Worm (Caenorhabditis elegans) whole organism, L4 larva: ENCODE measurements around the gene C39B10.1.
A peak's percentile ranks its signal among the peaks of the same experiment; 100 is the strongest.

Experiments
- D1046.2 ChIP-seq: fragments of 200-800 bp; sonication (Bioruptor generic); IDR thresholded peaks from 2 replicates; pipeline ENCODE4 v1.3.6; 2022; ENCODE audit warnings: missing genetic modification characterization, missing compliant biosample characterization
- F10B5.3 ChIP-seq: sonication (generic microtip); optimal IDR thresholded peaks from 2 replicates; lab custom pipeline; 2016; ENCODE audit warnings: mild to moderate bottlenecking, missing genetic modification characterization, missing compliant biosample characterization
- F37D6.2 ChIP-seq: sonication (generic microtip); optimal IDR thresholded peaks from 2 replicates; lab custom pipeline; 2016; ENCODE audit warnings: mild to moderate bottlenecking, missing genetic modification characterization, missing compliant biosample characterization
- Y48G9A.11 ChIP-seq: fragments of 200-800 bp; sonication (Bioruptor generic); IDR thresholded peaks from 2 replicates; pipeline ENCODE4 v1.3.6; 2022; ENCODE audit warnings: missing genetic modification reagents, missing genetic modification characterization, missing compliant biosample characterization
- Y75B8A.6 ChIP-seq: fragments of 200-800 bp; sonication (Bioruptor generic); IDR thresholded peaks from 2 replicates; pipeline ENCODE4 v1.3.6; 2022; ENCODE audit warnings: missing genetic modification reagents, missing genetic modification characterization, missing compliant biosample characterization
- ceh-20 ChIP-seq: fragments of 200-800 bp; sonication (Bioruptor generic); IDR thresholded peaks from 2 replicates; pipeline ENCODE4 v1.3.6; 2022; ENCODE audit warnings: missing genetic modification reagents, missing genetic modification characterization, missing compliant biosample characterization
- ceh-82 ChIP-seq: sonication (generic microtip); optimal IDR thresholded peaks from 2 replicates; lab custom pipeline; 2017; ENCODE audit warnings: missing biosample characterization, missing genetic modification characterization
- daf-16 ChIP-seq, 3 experiments: sonication (generic microtip); optimal IDR thresholded peaks; 2 replicates each; lab custom pipeline; 2016 to 2017; ENCODE audit warnings: missing genetic modification characterization in 3 of 3, missing genetic modification reagents in 3 of 3, mild to moderate bottlenecking in 2 of 3, missing compliant biosample characterization in 2 of 3, missing biosample characterization in 1 of 3, moderate library complexity in 1 of 3
- daf-8 ChIP-seq: fragments of 200-800 bp; sonication (Bioruptor generic); IDR thresholded peaks from 2 replicates; pipeline ENCODE4 v1.3.6; 2022; ENCODE audit warnings: missing genetic modification characterization, missing compliant biosample characterization
- dmd-6 ChIP-seq: fragments of 200-800 bp; sonication (Bioruptor generic); IDR thresholded peaks from 2 replicates; pipeline ENCODE4 v1.3.6; 2022; ENCODE audit warnings: missing genetic modification reagents, missing genetic modification characterization, missing compliant biosample characterization
- dmd-8 ChIP-seq: fragments of 200-800 bp; sonication (Bioruptor generic); IDR thresholded peaks from 2 replicates; pipeline ENCODE4 v1.3.6; 2022; ENCODE audit warnings: missing genetic modification characterization, missing compliant biosample characterization
- dmd-9 ChIP-seq: fragments of 200-800 bp; sonication (Bioruptor generic); IDR thresholded peaks from 2 replicates; pipeline ENCODE4 v1.3.6; 2022; ENCODE audit warnings: missing genetic modification reagents, missing genetic modification characterization, missing compliant biosample characterization
- dve-1 ChIP-seq: sonication (generic microtip); optimal IDR thresholded peaks from 2 replicates; lab custom pipeline; 2017; ENCODE audit warnings: antibody characterized with exemption, mild to moderate bottlenecking, missing genetic modification characterization, missing compliant biosample characterization; ENCODE audit not compliant: insufficient read depth
- hif-1 ChIP-seq, 2 experiments: sonication (generic microtip); optimal IDR thresholded peaks; 2 replicates each; lab custom pipeline; 2016 to 2017; ENCODE audit warnings: missing compliant biosample characterization in 2 of 2, missing genetic modification characterization in 2 of 2, missing genetic modification reagents in 2 of 2, missing genotype in 2 of 2, mild to moderate bottlenecking in 1 of 2
- hlh-11 ChIP-seq: fragments of 200-800 bp; sonication (Bioruptor generic); optimal IDR thresholded peaks from 2 replicates; lab custom pipeline; 2018; ENCODE audit warnings: mild to moderate bottlenecking, missing genetic modification characterization, missing compliant biosample characterization
- hlh-30 ChIP-seq: sonication (generic microtip); optimal IDR thresholded peaks from 2 replicates; lab custom pipeline; 2017; ENCODE audit warnings: antibody characterized with exemption, mild to moderate bottlenecking, missing genetic modification characterization, missing compliant biosample characterization; ENCODE audit not compliant: insufficient read depth
- lin-1 ChIP-seq: fragments of 200-800 bp; sonication (Bioruptor generic); IDR thresholded peaks from 2 replicates; pipeline ENCODE4 v1.3.6; 2022; ENCODE audit warnings: missing genetic modification reagents, missing genetic modification characterization, missing compliant biosample characterization
- lin-13 ChIP-seq: fragments of 150-350 bp; optimal IDR thresholded peaks from 2 replicates; lab custom pipeline; 2014; ENCODE audit warnings: missing biosample characterization, missing genetic modification reagents, missing genetic modification characterization
- lin-29 ChIP-seq: fragments of 200-800 bp; sonication (Bioruptor generic); IDR thresholded peaks from 2 replicates; pipeline ENCODE4 v1.3.6; 2022; ENCODE audit warnings: missing genetic modification reagents, missing genetic modification characterization, missing compliant biosample characterization
- lin-39 ChIP-seq: fragments of 150-350 bp; optimal IDR thresholded peaks from 2 replicates; lab custom pipeline; 2014; ENCODE audit warnings: missing biosample characterization, missing genetic modification reagents, missing genetic modification characterization
- mdl-1 ChIP-seq, 2 experiments: fragments of 150-350 bp in 1 of 2; sonication (generic microtip) in 1 of 2; optimal IDR thresholded peaks; 2 replicates each; lab custom pipeline; 2014 to 2017; ENCODE audit warnings: missing biosample characterization in 2 of 2, missing genetic modification characterization in 2 of 2
- mdt-29 ChIP-seq: fragments of 200-800 bp; sonication (Bioruptor generic); IDR thresholded peaks from 2 replicates; pipeline ENCODE4 v1.3.6; 2022; ENCODE audit warnings: missing genetic modification reagents, missing genetic modification characterization, missing compliant biosample characterization
- mep-1 ChIP-seq: fragments of 150-350 bp; sonication (generic microtip); optimal IDR thresholded peaks from 3 replicates; lab custom pipeline; 2014; ENCODE audit warnings: missing biosample characterization, missing genetic modification characterization
- mes-2 ChIP-seq: sonication (generic microtip); optimal IDR thresholded peaks from 2 replicates; lab custom pipeline; 2016; ENCODE audit warnings: missing genotype, mild to moderate bottlenecking, missing genetic modification characterization, missing compliant biosample characterization; ENCODE audit not compliant: poor library complexity, severe bottlenecking
- nhr-10 ChIP-seq: fragments of 150-350 bp; optimal IDR thresholded peaks from 2 replicates; lab custom pipeline; 2014; ENCODE audit warnings: missing biosample characterization, missing genetic modification characterization
- nhr-25 ChIP-seq: sonication (generic microtip); optimal IDR thresholded peaks from 2 replicates; lab custom pipeline; 2017; ENCODE audit warnings: missing genetic modification characterization, mild to moderate bottlenecking, missing compliant biosample characterization, antibody characterized with exemption, moderate library complexity, borderline replicate concordance; ENCODE audit not compliant: insufficient read depth
- nhr-41 ChIP-seq: fragments of 200-800 bp; sonication (Bioruptor generic); IDR thresholded peaks from 2 replicates; pipeline ENCODE4 v1.3.6; 2022; ENCODE audit warnings: missing genetic modification reagents, missing genetic modification characterization, missing compliant biosample characterization
- nhr-42 ChIP-seq: fragments of 200-800 bp; sonication (Bioruptor generic); IDR thresholded peaks from 2 replicates; pipeline ENCODE4 v1.3.6; 2022; ENCODE audit warnings: missing genetic modification characterization, missing compliant biosample characterization
- nhr-48 ChIP-seq: sonication (generic microtip); optimal IDR thresholded peaks from 2 replicates; lab custom pipeline; 2016; ENCODE audit warnings: mild to moderate bottlenecking, missing genetic modification characterization, missing compliant biosample characterization
- nhr-6 ChIP-seq: fragments of 150-350 bp; optimal IDR thresholded peaks from 2 replicates; lab custom pipeline; 2014; ENCODE audit warnings: missing biosample characterization, missing genetic modification characterization
- pha-4 ChIP-seq, 2 experiments: fragments of 150-350 bp in 1 of 2; fragments of 200-800 bp in 1 of 2; sonication (Bioruptor generic) in 1 of 2; IDR thresholded peaks in 1 of 2; optimal IDR thresholded peaks in 1 of 2; 2 replicates each; pipeline versions ENCODE4 v1.3.6 to Lab custom; 2014 to 2022; ENCODE audit warnings: missing genetic modification characterization in 2 of 2, missing genetic modification reagents in 2 of 2, missing biosample characterization in 1 of 2, missing compliant biosample characterization in 1 of 2
- php-3 ChIP-seq: fragments of 200-800 bp; sonication (Bioruptor generic); IDR thresholded peaks from 2 replicates; pipeline ENCODE4 v1.3.6; 2022; ENCODE audit warnings: missing genetic modification reagents, missing genetic modification characterization, missing compliant biosample characterization
- pqm-1 ChIP-seq: sonication (generic microtip); optimal IDR thresholded peaks from 2 replicates; lab custom pipeline; 2017; ENCODE audit warnings: missing biosample characterization, missing genetic modification characterization
- rbr-2 ChIP-seq: sonication (generic microtip); optimal IDR thresholded peaks from 2 replicates; lab custom pipeline; 2016; ENCODE audit warnings: missing genotype, missing genetic modification characterization, missing compliant biosample characterization
- saeg-2 ChIP-seq: fragments of 200-800 bp; sonication (Bioruptor generic); IDR thresholded peaks from 2 replicates; pipeline ENCODE4 v1.3.6; 2022; ENCODE audit warnings: missing genetic modification reagents, missing genetic modification characterization, missing compliant biosample characterization
- sdz-12 ChIP-seq: fragments of 200-800 bp; sonication (Bioruptor generic); optimal IDR thresholded peaks from 2 replicates; lab custom pipeline; 2018; ENCODE audit warnings: mild to moderate bottlenecking, missing genetic modification characterization, missing compliant biosample characterization
- spr-1 ChIP-seq: sonication (generic microtip); optimal IDR thresholded peaks from 2 replicates; lab custom pipeline; 2016; ENCODE audit warnings: mild to moderate bottlenecking, missing genetic modification characterization, missing compliant biosample characterization
- spr-3 ChIP-seq: fragments of 200-800 bp; sonication (Bioruptor generic); optimal IDR thresholded peaks from 2 replicates; lab custom pipeline; 2018; ENCODE audit warnings: mild to moderate bottlenecking, missing genetic modification characterization, missing compliant biosample characterization
- tag-97 ChIP-seq: fragments of 200-800 bp; sonication (Bioruptor generic); IDR thresholded peaks from 2 replicates; pipeline ENCODE4 v1.3.6; 2022; ENCODE audit warnings: missing genetic modification characterization, missing compliant biosample characterization
- unc-62 ChIP-seq, 3 experiments: fragments of 150-350 bp in 1 of 3; sonication (generic microtip); optimal IDR thresholded peaks in 2 of 3; peaks in 1 of 3; 1 replicate in 1 of 3; 2 replicates in 2 of 3; lab custom pipeline; 2014 to 2017; ENCODE audit warnings: missing biosample characterization in 3 of 3, missing genetic modification characterization in 3 of 3, missing genetic modification reagents in 3 of 3, missing genotype in 1 of 3
- zfp-2 ChIP-seq: sonication (generic microtip); optimal IDR thresholded peaks from 2 replicates; lab custom pipeline; 2016; ENCODE audit warnings: mild to moderate bottlenecking, missing genetic modification characterization, missing compliant biosample characterization
- zip-11 ChIP-seq: fragments of 200-800 bp; sonication (Bioruptor generic); IDR thresholded peaks from 2 replicates; pipeline ENCODE4 v1.3.6; 2022; ENCODE audit warnings: missing genetic modification characterization, missing compliant biosample characterization
- zip-2 ChIP-seq: fragments of 150-350 bp; optimal IDR thresholded peaks from 2 replicates; lab custom pipeline; 2014; ENCODE audit warnings: missing biosample characterization, missing genetic modification characterization

The C39B10.1 gene

DNA sequence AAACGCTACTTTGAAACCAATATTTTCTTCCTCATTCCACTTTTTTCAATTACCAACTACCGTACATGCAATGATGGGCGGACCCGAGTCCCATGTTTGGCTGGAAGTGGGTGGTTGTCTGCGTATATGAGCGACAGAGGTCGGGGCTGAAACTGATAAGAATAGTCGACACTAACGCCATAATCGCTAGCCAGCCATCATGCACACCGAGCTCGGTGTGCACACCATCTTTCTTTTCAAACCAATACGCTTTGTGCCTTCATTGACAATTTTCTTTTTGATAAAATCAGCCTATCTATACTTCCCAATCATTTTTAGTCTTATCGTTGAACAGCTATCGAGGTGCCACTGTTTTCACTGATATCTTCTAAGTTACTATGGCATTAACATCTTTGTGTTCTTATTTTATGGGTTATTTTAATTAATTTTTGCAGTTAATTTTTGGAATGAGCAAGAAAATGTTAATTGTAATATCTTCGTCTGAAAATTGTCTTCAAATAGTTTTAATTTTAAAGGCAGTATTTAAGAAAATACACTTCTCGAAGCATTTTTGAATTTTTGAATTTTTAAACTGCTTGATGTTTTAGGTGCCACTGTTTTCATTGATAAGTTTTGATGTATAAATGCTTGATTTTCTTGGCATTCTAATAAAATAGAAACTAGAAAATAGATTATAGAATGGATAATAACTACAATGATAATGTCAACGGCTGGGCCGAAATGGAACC is 17.3 kb upstream of the C39B10.1 start, which contains the start of gene elt-2 (continued):
- TF ChIP-seq tag-97 (GFP tag; lab: Robert Waterston, UW) (no peak), mdl-1 (tag; optimal IDR thresholded peaks at IDR 0.05; lab: Kevin White, UChicago) (peak in 1 of 2 experiments; percentile 10), dve-1 (tag; lab: Kevin White, UChicago) (peak; percentile 90), hlh-30 (tag; lab: Kevin White, UChicago) (peak; percentile 40), nhr-6 (tag; lab: Kevin White, UChicago) (peak; percentile 22), hlh-11 (tag; lab: Kevin White, UChicago) (peak; percentile 92), unc-62 (GFP tag; optimal IDR thresholded peaks at IDR 0.05 in 1 of 2; lab: Kevin White, UChicago) (peak in 1 of 2 experiments; percentile 93), unc-62 (tag; optimal IDR thresholded peaks at IDR 0.05; lab: Kevin White, UChicago) (no peak), spr-1 (tag; lab: Kevin White, UChicago) (no peak), F37D6.2 (tag; lab: Kevin White, UChicago) (no peak), ceh-20 (GFP tag; lab: Robert Waterston, UW) (0 out of 2 replicates have a peak, but pooled peaks have one; percentile 46), lin-13 (GFP tag; lab: Kevin White, UChicago) (no peak), nhr-10 (tag; lab: Kevin White, UChicago) (peak; percentile 31), dmd-8 (GFP tag; lab: Robert Waterston, UW) (no peak), pqm-1 (tag; lab: Kevin White, UChicago) (peak; percentile 95), mep-1 (tag; lab: Kevin White, UChicago) (peak; percentile 20), D1046.2 (GFP tag; lab: Robert Waterston, UW) (no peak), dmd-6 (GFP tag; lab: Robert Waterston, UW) (peak; percentile 92), sdz-12 (GFP tag; lab: Kevin White, UChicago) (no peak), php-3 (GFP tag; lab: Robert Waterston, UW) (peak; percentile 89), lin-29 (no peak), nhr-25 (tag; lab: Kevin White, UChicago) (no peak), Y48G9A.11 (GFP tag; lab: Robert Waterston, UW) (no peak), saeg-2 (peak; percentile 52; the same call in 1 of the 2 replicates), zip-11 (GFP tag; lab: Robert Waterston, UW) (no peak), spr-3 (GFP tag; lab: Kevin White, UChicago) (no peak), nhr-42 (GFP tag; lab: Robert Waterston, UW) (peak; percentile 56; the same call in 1 of the 2 replicates), nhr-48 (peak; percentile 47), dmd-9 (GFP tag; lab: Robert Waterston, UW) (no peak), mes-2 (tag; lab: Kevin White, UChicago) (no peak)

DNA sequence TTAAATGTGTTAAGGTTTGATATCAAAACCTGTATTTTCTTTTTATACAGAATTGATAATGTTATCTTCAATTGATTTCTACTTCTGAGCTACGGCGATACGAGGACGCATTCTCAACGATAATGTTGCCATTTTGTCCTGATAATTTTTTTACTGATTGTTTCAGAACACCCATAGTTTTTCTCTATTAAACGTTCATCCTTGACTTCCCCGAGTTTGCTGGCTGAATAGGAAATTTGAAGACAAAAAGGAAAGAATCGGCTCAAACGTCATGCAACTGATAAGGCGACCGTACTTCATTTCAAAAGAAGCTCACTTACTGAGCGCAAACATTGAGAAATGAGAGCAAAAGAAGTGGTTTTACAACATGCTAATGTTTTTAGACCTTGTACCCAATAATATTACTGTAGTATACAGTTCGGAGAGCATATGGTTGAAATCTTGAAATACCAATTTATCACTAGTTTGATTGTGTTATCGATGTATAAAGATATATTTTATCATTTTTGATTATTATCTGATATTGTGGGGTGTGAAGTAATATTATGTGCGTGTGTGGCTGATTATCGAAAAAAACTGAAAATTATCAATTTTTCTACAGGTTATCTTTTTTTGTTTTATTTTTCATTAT is 15.8 kb upstream of the C39B10.1 start:
- TF ChIP-seq lin-1 = no peak
- TF ChIP-seq ceh-82 (tag; lab: Kevin White, UChicago) = no peak
- no peak for TF ChIP-seq F37D6.2 (tag; lab: Kevin White, UChicago)
- no peak for TF ChIP-seq lin-39 (tag; lab: Kevin White, UChicago)
- no peak for TF ChIP-seq lin-29
- TF ChIP-seq dmd-8 (GFP tag; lab: Robert Waterston, UW) = no peak
- no peak for TF ChIP-seq nhr-10 (tag; lab: Kevin White, UChicago)
- no peak for TF ChIP-seq hif-1 (tag; optimal IDR thresholded peaks at IDR 0.05; lab: Kevin White, UChicago)
- TF ChIP-seq dmd-6 (GFP tag; lab: Robert Waterston, UW) = peak; percentile 54
- TF ChIP-seq sdz-12 (GFP tag; lab: Kevin White, UChicago) = no peak
- TF ChIP-seq Y48G9A.11 (GFP tag; lab: Robert Waterston, UW) = no peak
- TF ChIP-seq mdt-29 (GFP tag; lab: Robert Waterston, UW) = no peak
- no peak for TF ChIP-seq zip-2 (tag; lab: Kevin White, UChicago)
- TF ChIP-seq pqm-1 (tag; lab: Kevin White, UChicago) = peak; percentile 97
- no peak for TF ChIP-seq zfp-2 (tag; lab: Kevin White, UChicago)
- no peak for TF ChIP-seq F10B5.3 (tag; lab: Kevin White, UChicago)
- TF ChIP-seq Y75B8A.6 (GFP tag; lab: Robert Waterston, UW) = no peak
- TF ChIP-seq pha-4 (GFP tag; IDR thresholded peaks at IDR 0.05; lab: Robert Waterston, UW) = 0 out of 2 replicates have a peak, but pooled peaks have one; percentile 26
- no peak for TF ChIP-seq pha-4 (tag; optimal IDR thresholded peaks at IDR 0.05; lab: Kevin White, UChicago)
- TF ChIP-seq php-3 (GFP tag; lab: Robert Waterston, UW) = peak; percentile 55
- no peak for TF ChIP-seq nhr-41 (GFP tag; lab: Robert Waterston, UW)
- TF ChIP-seq daf-16 (GFP tag; optimal IDR thresholded peaks at IDR 0.05; lab: Kevin White, UChicago) = peak in 1 of 2 experiments; percentile 52
- peak; percentile 18 for TF ChIP-seq daf-16 (tag; optimal IDR thresholded peaks at IDR 0.05; lab: Kevin White, UChicago)
- TF ChIP-seq rbr-2 = no peak
- TF ChIP-seq daf-8 (GFP tag; lab: Robert Waterston, UW) = no peak
